Fruit fly (Drosophila melanogaster) whole organism, embryonic: ENCODE measurements around the gene CG17097.

ENCODE experiments used
- CG14965 ChIP-seq: fragments of 200-800 bp; sonication (Bioruptor generic); optimal IDR thresholded peaks from 2 replicates; lab custom pipeline; 2016; ENCODE audit warnings: missing biosample characterization, missing genetic modification characterization, borderline replicate concordance
- Dll ChIP-seq: fragments of 200-800 bp; sonication (Bioruptor generic); IDR thresholded peaks from 4 replicates; pipeline ENCODE4 v1.3.6; 2022; ENCODE audit warnings: missing biosample characterization, missing genetic modification characterization; ENCODE audit not compliant: partially characterized antibody
- GATAe ChIP-seq: fragments of 200-800 bp; sonication (Bioruptor generic); conservative IDR thresholded peaks from 2 replicates; pipeline ENCODE4 v1.3.6; 2022; ENCODE audit warnings: missing biosample characterization, missing genetic modification characterization
- Hmx ChIP-seq: fragments of 200-800 bp; sonication (Bioruptor generic); optimal IDR thresholded peaks from 2 replicates; lab custom pipeline; 2016; ENCODE audit warnings: missing biosample characterization, missing genetic modification characterization
- crp ChIP-seq, 2 experiments: fragments of 200-800 bp; sonication (Bioruptor generic); optimal IDR thresholded peaks; 2 replicates in 1 of 2; 3 replicates in 1 of 2; lab custom pipeline; 2017; ENCODE audit warnings: missing biosample characterization in 2 of 2, missing genetic modification characterization in 2 of 2, mild to moderate bottlenecking in 1 of 2, moderate library complexity in 1 of 2
- tap ChIP-seq: fragments of 200-800 bp; optimal IDR thresholded peaks from 3 replicates; lab custom pipeline; 2019; ENCODE audit warnings: missing biosample characterization, mild to moderate bottlenecking, missing genetic modification characterization, moderate library complexity
- tgo ChIP-seq: fragments of 200-800 bp; sonication (Bioruptor generic); IDR thresholded peaks from 3 replicates; pipeline ENCODE4 v1.3.6; 2022; ENCODE audit warnings: missing biosample characterization, missing genetic modification characterization

DNA sequence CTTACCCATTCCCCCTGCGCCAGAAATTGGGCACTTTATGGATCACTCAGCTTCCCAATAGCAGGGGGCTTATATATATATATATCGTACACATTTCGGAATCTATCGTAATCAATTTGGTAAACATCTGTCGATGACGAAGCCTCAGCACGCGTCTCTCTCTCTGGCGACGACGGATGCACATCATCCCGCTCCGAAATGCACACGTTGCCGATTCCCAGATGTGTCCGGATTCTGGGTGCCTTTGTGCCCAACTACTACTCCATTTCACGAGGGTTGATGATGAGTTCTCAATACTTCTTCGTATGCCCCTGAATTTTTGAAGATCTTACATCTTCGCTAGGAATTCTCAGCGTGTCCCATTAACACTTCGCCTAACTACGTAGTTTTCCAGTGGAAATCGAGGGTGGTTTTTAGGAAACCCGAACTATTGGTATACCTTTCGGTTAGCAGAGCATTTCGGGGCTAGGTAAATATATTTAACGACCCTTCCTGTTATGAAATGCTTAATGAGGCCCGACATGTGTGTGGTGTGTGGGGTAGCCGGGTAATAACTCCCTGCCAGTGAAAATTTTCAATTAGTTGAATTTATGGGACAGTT is 37.5 kb upstream of the CG17097 start:
- TF ChIP-seq tap (tag; lab: Kevin White, UChicago) (no peak), Dll (no peak), GATAe (GFP tag; lab: Robert Waterston, UW) (no peak), tgo (no peak), Hmx (GFP tag; lab: Kevin White, UChicago) (no peak), crp (GFP tag; optimal IDR thresholded peaks at IDR 0.05; lab: Kevin White, UChicago) (no peak), CG14965 (GFP tag; lab: Kevin White, UChicago) (no peak)
